Worm (Caenorhabditis elegans): ENCODE data around the gene srw-86.
A peak's percentile ranks its signal among the peaks of the same experiment; 100 is the strongest.

The srw-86 gene

ce11 chrV:19429605-19430004 lies 29.1 kb upstream of the srw-86 start (continued):
- TF ChIP-seq alr-1 (tag; optimal IDR thresholded peaks at IDR 0.05) (no peak), unc-55 (GFP tag; optimal IDR thresholded peaks at IDR 0.05) (no peak), nhr-11 (tag; optimal IDR thresholded peaks at IDR 0.05) (no peak), ztf-1 (GFP tag; conservative IDR thresholded peaks at IDR 0.05) (no peak), nhr-129 (tag; optimal IDR thresholded peaks at IDR 0.05) (no peak), ama-1 (optimal IDR thresholded peaks at IDR 0.05) (no peak), snpc-4 (tag; optimal IDR thresholded peaks at IDR 0.05) (no peak), mab-5 (tag; optimal IDR thresholded peaks at IDR 0.05) (no peak), fos-1 (tag; optimal IDR thresholded peaks at IDR 0.05) (no peak), nhr-21 (tag; optimal IDR thresholded peaks at IDR 0.05) (no peak), ztf-11 (tag; optimal IDR thresholded peaks at IDR 0.05) (no peak), Y55F3AM.14 (GFP tag; optimal IDR thresholded peaks at IDR 0.05) (peak; percentile 1), lsy-2 (tag; optimal IDR thresholded peaks at IDR 0.05) (peak in 1 of 2 experiments; percentile 11)

ce11 chrV:19428936-19429335 lies 28.4 kb upstream of the srw-86 start:
- no peak for TF ChIP-seq crh-2 (tag; optimal IDR thresholded peaks at IDR 0.05)
- no peak for TF ChIP-seq ztf-4 (tag; optimal IDR thresholded peaks at IDR 0.05)
- TF ChIP-seq elt-1 (tag; optimal IDR thresholded peaks at IDR 0.05), result peak; percentile 60
- peak; percentile 56 for TF ChIP-seq sma-9 (GFP tag; optimal IDR thresholded peaks at IDR 0.05)
- no peak for TF ChIP-seq sma-9 (tag; optimal IDR thresholded peaks at IDR 0.05)
- TF ChIP-seq nhr-23 (tag; optimal IDR thresholded peaks at IDR 0.05), result peak; percentile 57
- peak; percentile 40 for TF ChIP-seq ceh-16 (tag; optimal IDR thresholded peaks at IDR 0.05)
- TF ChIP-seq nhr-25 (tag; optimal IDR thresholded peaks at IDR 0.05), result peak; percentile 28

- peak; percentile 23 for TF ChIP-seq nhr-25 (tag; optimal IDR thresholded peaks at IDR 0.05)
- no peak for TF ChIP-seq mbf-1 (tag; optimal IDR thresholded peaks at IDR 0.05)
Measured at ce11 chrV:19428097-19428496, 27.6 kb upstream of the srw-86 start.

ce11 chrV:19421131-19421530 lies 20.6 kb upstream of the srw-86 start, which contains the start of gene C25F9.2:
Gene C25F9.2 (plus strand): TSS chrV:19421471.
- TF ChIP-seq sma-9 (GFP tag; optimal IDR thresholded peaks at IDR 0.05) (no peak), sma-9 (tag; optimal IDR thresholded peaks at IDR 0.05) (no peak), nhr-25 (tag; optimal IDR thresholded peaks at IDR 0.05) (peak; percentile 47)

- TF ChIP-seq fos-1 (tag; optimal IDR thresholded peaks at IDR 0.05), result peak; percentile 1
Measured at ce11 chrV:19419301-19419700, 18.8 kb upstream of the srw-86 start.

- TF ChIP-seq skn-1 (tag; optimal IDR thresholded peaks at IDR 0.05) (no peak), fos-1 (tag; optimal IDR thresholded peaks at IDR 0.05) (peak; percentile 40)
Measured at ce11 chrV:19417836-19418235, 17.3 kb upstream of the srw-86 start, which contains the start of gene C25F9.15. Gene C25F9.15 (plus strand): TSS chrV:19418136.

- TF ChIP-seq fos-1 (tag; optimal IDR thresholded peaks at IDR 0.05), result peak; percentile 59
- no peak for TF ChIP-seq alr-1 (tag; optimal IDR thresholded peaks at IDR 0.05)
Measured at ce11 chrV:19416475-19416874, 16.0 kb upstream of the srw-86 start, which contains the start of the genes C25F9.4 and C25F9.9. Gene C25F9.4 (minus strand): TSS chrV:19416575. Gene C25F9.9 (plus strand): TSS chrV:19416611.

ce11 chrV:19410663-19411062 lies 10.1 kb upstream of the srw-86 start, which contains the start of gene C25F9.5:
Gene C25F9.5 (minus strand): TSS chrV:19410857.
- TF ChIP-seq fos-1 (tag; optimal IDR thresholded peaks at IDR 0.05) (peak; percentile 83), ztf-4 (tag; optimal IDR thresholded peaks at IDR 0.05) (no peak), elt-1 (tag; optimal IDR thresholded peaks at IDR 0.05) (no peak)

- TF ChIP-seq nhr-23 (tag; optimal IDR thresholded peaks at IDR 0.05) (no peak), gmeb-1 (tag; optimal IDR thresholded peaks at IDR 0.05) (peak; percentile 42), lin-13 (GFP tag; optimal IDR thresholded peaks at IDR 0.05) (no peak), fos-1 (tag; optimal IDR thresholded peaks at IDR 0.05) (peak; percentile 63)
Measured at ce11 chrV:19405276-19405815, 4.8 kb upstream of the srw-86 start, which contains the start of the genes C25F9.6 and C25F9.10. Gene C25F9.6 (minus strand): TSS chrV:19405326. Gene C25F9.10 (plus strand): TSS chrV:19405729.

Data from whole organism, L2 larva.